Worm (Caenorhabditis elegans): ENCODE results near the gene str-18.
"Not testable (repeated sequence)": the region's sequence is repeated elsewhere in the genome, so short reads cannot be mapped to it uniquely, and the experiment has no call there.

Gene str-18

DNA sequence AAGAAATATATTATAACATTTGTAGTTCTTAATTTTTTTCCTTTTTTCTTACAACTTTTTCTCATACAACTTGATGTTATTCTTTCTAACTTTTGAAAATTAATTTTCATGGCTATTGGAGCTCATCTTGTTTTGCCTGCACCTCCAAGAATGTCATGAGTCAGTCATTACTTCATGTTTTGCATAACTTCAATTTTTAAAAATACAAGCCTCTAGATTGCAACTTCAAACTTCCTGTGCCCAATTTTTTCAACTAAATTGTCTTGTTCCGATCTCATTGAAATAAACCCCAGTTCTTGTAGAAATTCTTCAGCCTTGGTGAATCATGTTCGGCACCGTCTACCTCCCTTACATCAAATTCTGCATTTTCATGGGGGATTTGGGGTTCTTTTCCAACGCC is 16.7 kb upstream of the str-18 start, which contains the start of gene str-9:
Gene str-9 (plus strand): TSS at position 301 of the 400 bp plus-strand sequence.
- TF ChIP-seq nhr-237 (tag; optimal IDR thresholded peaks at IDR 0.05) (no peak), flh-1 (GFP tag; optimal IDR thresholded peaks at IDR 0.05) (no peak)

DNA sequence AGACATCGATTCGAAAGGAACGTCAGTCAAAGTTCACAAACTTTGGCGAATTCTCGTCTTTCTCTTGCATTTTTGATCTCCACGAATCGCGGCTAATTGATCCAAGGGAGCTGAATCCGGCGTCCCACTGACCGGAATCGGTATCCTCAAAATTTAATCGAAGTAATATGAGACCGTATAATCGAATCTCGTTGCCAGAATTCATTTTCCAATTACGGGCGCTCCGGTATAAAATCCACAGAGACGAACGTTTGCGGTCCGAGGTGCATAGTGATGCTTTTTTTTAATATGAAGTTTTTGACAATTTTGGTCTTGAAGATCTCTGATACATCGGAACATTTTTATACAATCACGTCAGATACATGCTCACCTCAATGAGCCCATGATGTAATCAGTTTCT is 15.9 kb upstream of the str-18 start:
- TF ChIP-seq sptf-1 (tag; optimal IDR thresholded peaks at IDR 0.05) (no peak), lin-13 (tag; optimal IDR thresholded peaks at IDR 0.05) (no peak), ceh-83 (GFP tag; optimal IDR thresholded peaks at IDR 0.05) (no peak), ces-1 (GFP tag; optimal IDR thresholded peaks at IDR 0.05) (no peak), sem-2 (GFP tag; optimal IDR thresholded peaks at IDR 0.05) (no peak), lsy-2 (tag; optimal IDR thresholded peaks at IDR 0.05) (no peak), M03D4.4 (tag; optimal IDR thresholded peaks at IDR 0.05) (no peak), snpc-4 (tag; optimal IDR thresholded peaks at IDR 0.05) (no peak), tbx-8 (GFP tag; optimal IDR thresholded peaks at IDR 0.05) (no peak), elt-1 (tag; optimal IDR thresholded peaks at IDR 0.05; ENCODE audit: borderline replicate concordance, insufficient read depth) (no peak)

DNA sequence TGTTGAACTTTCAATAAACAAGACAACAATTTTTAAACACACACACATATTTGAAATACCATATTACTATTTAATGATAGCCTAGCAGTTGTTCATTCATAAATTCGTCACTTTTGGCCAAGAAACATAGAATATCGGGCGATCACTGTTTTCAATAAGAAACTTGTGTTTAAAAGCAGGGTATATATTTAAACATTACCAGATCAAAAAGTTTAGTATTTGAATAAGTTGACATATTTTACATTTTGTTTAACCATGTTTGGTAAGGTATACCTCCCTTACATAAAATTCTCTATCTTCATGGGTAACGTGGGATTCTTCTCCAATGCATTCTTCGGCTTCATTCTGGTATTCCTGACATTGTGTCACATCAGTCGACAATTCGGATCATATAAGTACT is 13.0 kb upstream of the str-18 start, which contains the start of gene str-8:
Gene str-8 (plus strand): TSS at position 301 of the 400 bp plus-strand sequence.
- TF ChIP-seq tbx-8, unc-62, bed-3 (GFP tag; optimal IDR thresholded peaks at IDR 0.05): not testable (repeated sequence)

ce11 chrV:15752941-15753340 is 11.2 kb upstream of the str-18 start, which contains the start of gene str-5:
str-5 (plus strand) TSS chrV:15753241.
- not testable (repeated sequence) for TF ChIP-seq lin-32, drap-1, ham-2 (GFP tag; optimal IDR thresholded peaks at IDR 0.05)

DNA sequence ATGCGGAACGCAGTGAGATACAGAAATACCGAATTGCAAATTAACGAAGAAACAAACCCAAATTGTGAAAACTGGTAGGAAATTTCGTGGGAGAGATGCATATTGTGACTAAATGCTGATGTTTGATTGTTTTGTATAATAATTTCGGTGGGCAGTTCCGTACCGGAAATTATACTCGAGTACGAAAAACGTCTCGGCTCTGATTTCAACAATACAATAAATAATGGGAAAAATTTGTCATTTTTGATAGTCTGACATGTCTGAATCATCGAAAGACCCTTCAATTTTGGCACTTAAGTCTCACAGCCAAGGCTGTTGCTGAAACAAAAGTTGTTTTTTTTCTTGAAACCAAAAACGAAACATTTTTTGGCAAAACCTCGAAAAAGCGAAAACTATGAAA is 10.3 kb upstream of the str-18 start, which contains the start of gene str-43:
Gene str-43 (minus strand): TSS at position 101 of the 400 bp plus-strand sequence.
- TF ChIP-seq ces-1 (GFP tag; optimal IDR thresholded peaks at IDR 0.05) (no peak), lin-32 (GFP tag; optimal IDR thresholded peaks at IDR 0.05) (no peak), lsy-2 (tag; optimal IDR thresholded peaks at IDR 0.05) (no peak), nhr-12 (tag; optimal IDR thresholded peaks at IDR 0.05) (no peak), ceh-43 (GFP tag; optimal IDR thresholded peaks at IDR 0.05) (no peak), drap-1 (GFP tag; optimal IDR thresholded peaks at IDR 0.05) (no peak), elt-3 (tag; optimal IDR thresholded peaks at IDR 0.05) (no peak), snpc-4 (tag; optimal IDR thresholded peaks at IDR 0.05) (no peak), flh-1 (GFP tag; optimal IDR thresholded peaks at IDR 0.05) (no peak), unc-120 (tag; optimal IDR thresholded peaks at IDR 0.05; ENCODE audit: poor library complexity, severe bottlenecking) (no peak), ceh-39 (tag; optimal IDR thresholded peaks at IDR 0.05) (no peak), ztf-11 (tag; optimal IDR thresholded peaks at IDR 0.05) (no peak), ham-2 (GFP tag; optimal IDR thresholded peaks at IDR 0.05) (no peak), zip-8 (tag; optimal IDR thresholded peaks at IDR 0.05) (no peak), cnd-1 (tag; optimal IDR thresholded peaks at IDR 0.05) (no peak), blmp-1 (tag; optimal IDR thresholded peaks at IDR 0.05) (no peak), mep-1 (tag; optimal IDR thresholded peaks at IDR 0.05) (no peak)

ce11 chrV:15750130-15750529 is 8.4 kb upstream of the str-18 start, which contains the start of gene str-6:
str-6 (minus strand) TSS chrV:15750230.
- no peak for TF ChIP-seq sptf-1 (tag; optimal IDR thresholded peaks at IDR 0.05)
- no peak for TF ChIP-seq ces-1 (GFP tag; optimal IDR thresholded peaks at IDR 0.05)
- no peak for TF ChIP-seq bed-3 (GFP tag; optimal IDR thresholded peaks at IDR 0.05)
- TF ChIP-seq zip-8 (tag; optimal IDR thresholded peaks at IDR 0.05) = no peak
- TF ChIP-seq ztf-11 (tag; optimal IDR thresholded peaks at IDR 0.05) = no peak
- no peak for TF ChIP-seq mab-5 (tag; optimal IDR thresholded peaks at IDR 0.05)
- no peak for TF ChIP-seq unc-120 (tag; optimal IDR thresholded peaks at IDR 0.05; ENCODE audit: poor library complexity, severe bottlenecking)
- no peak for TF ChIP-seq nhr-2 (tag; optimal IDR thresholded peaks at IDR 0.05)
- no peak for TF ChIP-seq nhr-28 (tag; optimal IDR thresholded peaks at IDR 0.05)
- TF ChIP-seq elt-3 (tag; optimal IDR thresholded peaks at IDR 0.05) = no peak
